Worm (Caenorhabditis elegans): ENCODE results near the gene slc-25A18.1.

slc-25A18.1 gene

DNA sequence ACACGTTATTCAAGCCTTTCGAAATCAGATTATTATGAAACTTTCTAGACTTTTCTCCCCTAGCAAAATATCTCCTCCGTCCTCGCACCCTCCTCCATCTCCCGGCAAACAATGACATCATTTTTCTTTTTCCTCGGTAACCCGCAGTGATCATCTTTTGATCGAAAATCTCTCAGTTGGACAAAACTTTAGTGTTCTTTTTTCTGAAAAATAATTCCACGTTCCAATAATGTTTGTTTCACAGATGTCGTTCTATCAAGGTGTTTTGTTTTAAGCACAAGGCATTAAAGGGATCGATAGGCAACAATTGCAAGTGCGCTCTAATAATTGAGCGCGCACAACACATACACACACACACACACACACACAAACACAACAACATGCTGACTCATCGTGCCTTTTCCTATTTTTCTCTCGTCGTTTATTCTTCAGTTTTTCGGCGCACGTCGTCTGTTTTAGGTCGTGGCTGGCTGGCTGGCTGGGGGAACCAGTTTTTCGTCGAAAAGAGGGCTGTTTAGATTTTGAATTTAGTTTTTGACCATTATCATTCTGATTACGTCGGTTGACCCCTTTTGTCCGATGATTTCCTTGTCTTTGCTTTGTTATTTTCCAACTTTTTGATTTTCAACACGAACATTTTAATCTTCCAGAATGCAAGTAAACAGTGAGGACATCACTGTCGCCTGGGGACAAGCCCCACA, 28.1 kb downstream of the slc-25A18.1 start, which contains the start of gene F20D1.3:
F20D1.3 (plus strand) TSS at position 651 of the 701 bp plus-strand sequence.
- TF ChIP-seq rnt-1 (tag; optimal IDR thresholded peaks at IDR 0.05) (no peak), jun-1 (tag; optimal IDR thresholded peaks at IDR 0.05) (peak; percentile 77), fkh-10 (GFP tag; optimal IDR thresholded peaks at IDR 0.05) (no peak), skn-1 (tag; optimal IDR thresholded peaks at IDR 0.05) (peak; percentile 65), nhr-85 (tag) (peak; percentile 91), ets-5 (GFP tag; IDR thresholded peaks at IDR 0.05) (no peak), Y116A8C.19 (tag; optimal IDR thresholded peaks at IDR 0.05; ENCODE audit: borderline replicate concordance) (no peak), lir-3 (tag; optimal IDR thresholded peaks at IDR 0.05; ENCODE audit: poor library complexity) (no peak), C16A3.4 (tag; optimal IDR thresholded peaks at IDR 0.05) (peak; percentile 68), ztf-4 (tag; optimal IDR thresholded peaks at IDR 0.05) (no peak), nhr-90 (tag; optimal IDR thresholded peaks at IDR 0.05; ENCODE audit: poor library complexity) (peak; percentile 11), blmp-1 (tag; optimal IDR thresholded peaks at IDR 0.05) (peak; percentile 60), aly-2 (tag; optimal IDR thresholded peaks at IDR 0.05) (no peak), dpl-1 (GFP tag; optimal IDR thresholded peaks at IDR 0.05) (peak in 2 of 3 experiments; percentile 40 to 43), C34B4.2 (tag; optimal IDR thresholded peaks at IDR 0.05) (no peak), elt-2 (tag; optimal IDR thresholded peaks at IDR 0.05) (no peak), grh-1 (GFP tag; IDR thresholded peaks at IDR 0.05) (peak; percentile 46), F16B12.6 (tag; optimal IDR thresholded peaks at IDR 0.05) (no peak), lin-13 (GFP tag; optimal IDR thresholded peaks at IDR 0.05) (peak; percentile 72), ceh-82 (tag; optimal IDR thresholded peaks at IDR 0.05) (peak in 2 of 3 experiments; percentile 16), pqm-1 (tag; optimal IDR thresholded peaks at IDR 0.05) (no peak), tlp-1 (tag; optimal IDR thresholded peaks at IDR 0.05) (no peak), xbp-1 (tag; optimal IDR thresholded peaks at IDR 0.05) (peak; percentile 6), efl-1 (optimal IDR thresholded peaks at IDR 0.05) (peak; percentile 8 to 42), efl-1 (GFP tag; optimal IDR thresholded peaks at IDR 0.05 in 1 of 2) (peak in 1 of 2 experiments; percentile 15), fkh-8 (tag; optimal IDR thresholded peaks at IDR 0.05) (peak; percentile 75), zip-4 (GFP tag; optimal IDR thresholded peaks at IDR 0.05) (no peak), nhr-28 (tag; optimal IDR thresholded peaks at IDR 0.05) (no peak), ceh-90 (tag; optimal IDR thresholded peaks at IDR 0.05) (no peak), pag-3 (tag; optimal IDR thresholded peaks at IDR 0.05; ENCODE audit: borderline replicate concordance, insufficient read depth) (no peak), nhr-11 (tag; optimal IDR thresholded peaks at IDR 0.05) (no peak), isw-1 (GFP tag; IDR thresholded peaks at IDR 0.05) (no peak), irx-1 (tag; optimal IDR thresholded peaks at IDR 0.05) (peak; percentile 36), lin-35 (GFP tag; optimal IDR thresholded peaks at IDR 0.05) (peak; percentile 35 to 63), egl-27 (tag; optimal IDR thresholded peaks at IDR 0.05) (no peak), nhr-71 (tag; optimal IDR thresholded peaks at IDR 0.05) (peak; percentile 78), alr-1 (tag; optimal IDR thresholded peaks at IDR 0.05; ENCODE audit: borderline replicate concordance) (no peak), ceh-8 (GFP tag; optimal IDR thresholded peaks at IDR 0.05) (no peak), unc-30 (tag; optimal IDR thresholded peaks at IDR 0.05) (no peak), fos-1 (tag; optimal IDR thresholded peaks at IDR 0.05) (peak; percentile 97), C04F5.9 (tag; optimal IDR thresholded peaks at IDR 0.05) (no peak), elt-3 (tag; optimal IDR thresholded peaks at IDR 0.05) (peak in 3 of 6 experiments; percentile 24 to 31 (median 25)), hlh-4 (tag; optimal IDR thresholded peaks at IDR 0.05) (no peak), lin-15B (tag; optimal IDR thresholded peaks at IDR 0.05) (no peak), dsc-1 (tag; optimal IDR thresholded peaks at IDR 0.05) (peak; percentile 14), nhr-77 (tag; optimal IDR thresholded peaks at IDR 0.05) (peak; percentile 11), tbx-2 (tag; optimal IDR thresholded peaks at IDR 0.05) (peak; percentile 60), zag-1 (tag; optimal IDR thresholded peaks at IDR 0.05) (no peak), nhr-20 (tag; optimal IDR thresholded peaks at IDR 0.05) (peak; percentile 66), unc-130 (tag; optimal IDR thresholded peaks at IDR 0.05) (peak; percentile 34), nhr-19 (GFP tag; conservative IDR thresholded peaks at IDR 0.05) (no peak), ztf-11 (tag; optimal IDR thresholded peaks at IDR 0.05) (no peak)
